Worm (Caenorhabditis elegans): ENCODE data around the gene F49E12.10.

ce11 chrII:8381197-8381596 lies 9.7 kb upstream of the F49E12.10 start, which contains the start of gene F49E12.12:
- TF ChIP-seq scrt-1 (GFP tag; IDR thresholded peaks at IDR 0.05), result no peak
- TF ChIP-seq hmg-4 (GFP tag; optimal IDR thresholded peaks at IDR 0.05), result no peak
- TF ChIP-seq B0310.2 (tag; optimal IDR thresholded peaks at IDR 0.05), result no peak
- TF ChIP-seq aly-1 (tag; optimal IDR thresholded peaks at IDR 0.05), result no peak
